Fruit fly (Drosophila melanogaster): ENCODE measurements around the gene CG12204.

The CG12204 gene

DNA sequence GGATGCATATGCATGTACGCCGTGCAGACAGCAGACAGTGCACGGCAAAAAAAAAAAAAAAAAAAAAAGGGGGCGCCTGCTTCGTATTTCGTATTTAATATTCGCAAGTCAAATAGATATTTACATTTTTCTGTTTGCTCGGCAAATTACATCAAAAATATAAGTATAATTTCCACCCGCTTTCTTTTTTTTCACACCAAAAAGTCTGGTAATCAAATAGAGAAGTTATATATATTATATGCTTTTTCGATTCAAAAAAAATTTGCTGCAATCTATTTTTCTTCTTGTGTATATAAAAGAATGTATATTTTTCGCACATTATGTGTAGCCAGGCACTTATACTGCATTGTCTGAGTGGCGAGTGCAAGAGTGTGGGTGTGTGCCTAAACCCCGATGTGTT is 45.9 kb downstream of the CG12204 start (continued):
- TF ChIP-seq CG9876 (GFP tag; optimal IDR thresholded peaks at IDR 0.05) (no peak), sr (GFP tag; IDR thresholded peaks at IDR 0.05) (no peak), gfzf (GFP tag; optimal IDR thresholded peaks at IDR 0.05) (no peak)

Measured in whole organism, embryonic.